Fruit fly (Drosophila melanogaster) whole organism, embryonic: ENCODE measurements around the gene CheB38b.
A peak's percentile ranks its signal among the peaks of the same experiment; 100 is the strongest.

Source experiments
- Atf-2 ChIP-seq: fragments of 200-800 bp; sonication (Bioruptor generic); optimal IDR thresholded peaks from 2 replicates; lab custom pipeline; 2016; ENCODE audit warnings: missing biosample characterization, missing genetic modification characterization
- CG1024 ChIP-seq: fragments of 200-800 bp; sonication (Bioruptor generic); IDR thresholded peaks from 2 replicates; pipeline ENCODE4 v1.3.6; 2022; ENCODE audit warnings: missing biosample characterization, missing genetic modification characterization
- CG12071 ChIP-seq: fragments of 200-800 bp; sonication (Bioruptor generic); optimal IDR thresholded peaks from 3 replicates; lab custom pipeline; 2018; ENCODE audit warnings: missing biosample characterization, mild to moderate bottlenecking, missing genetic modification characterization
- CG12155 ChIP-seq: fragments of 200-800 bp; sonication (Bioruptor generic); optimal IDR thresholded peaks from 3 replicates; lab custom pipeline; 2016; ENCODE audit warnings: missing biosample characterization, missing genetic modification characterization
- CG1233 ChIP-seq: fragments of 200-800 bp; sonication (Bioruptor generic); optimal IDR thresholded peaks from 4 replicates; lab custom pipeline; 2018; ENCODE audit warnings: missing biosample characterization, mild to moderate bottlenecking, missing genetic modification characterization
- CG13287 ChIP-seq: fragments of 200-800 bp; sonication (Bioruptor generic); IDR thresholded peaks from 2 replicates; pipeline ENCODE4 v1.3.6; 2022; ENCODE audit warnings: missing biosample characterization, missing genetic modification characterization; ENCODE audit not compliant: partially characterized antibody
- CG13775 ChIP-seq: fragments of 200-800 bp; sonication (Bioruptor generic); optimal IDR thresholded peaks from 3 replicates; lab custom pipeline; 2017; ENCODE audit warnings: missing biosample characterization, mild to moderate bottlenecking, missing genetic modification characterization
- CG15269 ChIP-seq: fragments of 200-800 bp; sonication (Bioruptor generic); optimal IDR thresholded peaks from 2 replicates; lab custom pipeline; 2018; ENCODE audit warnings: missing biosample characterization, mild to moderate bottlenecking, missing genetic modification characterization, moderate library complexity
- CG17361 ChIP-seq: fragments of 200-800 bp; sonication (Bioruptor generic); IDR thresholded peaks from 3 replicates; pipeline ENCODE4 v1.3.6; 2022; ENCODE audit warnings: missing biosample characterization, missing genetic modification characterization
- CG2202 ChIP-seq: fragments of 200-800 bp; sonication (Bioruptor generic); optimal IDR thresholded peaks from 2 replicates; lab custom pipeline; 2018; ENCODE audit warnings: missing biosample characterization, mild to moderate bottlenecking, missing genetic modification characterization
- CG3065 ChIP-seq: fragments of 200-800 bp; sonication (Bioruptor generic); optimal IDR thresholded peaks from 2 replicates; lab custom pipeline; 2016; ENCODE audit warnings: missing biosample characterization, missing genetic modification characterization
- CG31388 ChIP-seq: fragments of 200-800 bp; sonication (Bioruptor generic); optimal IDR thresholded peaks from 2 replicates; lab custom pipeline; 2016; ENCODE audit warnings: missing biosample characterization, missing genetic modification characterization
- CG3281 ChIP-seq: fragments of 200-800 bp; sonication (Bioruptor generic); optimal IDR thresholded peaks from 3 replicates; lab custom pipeline; 2017; ENCODE audit warnings: missing biosample characterization, mild to moderate bottlenecking, missing genetic modification characterization
- CG3838 ChIP-seq: fragments of 200-800 bp; sonication (Bioruptor generic); optimal IDR thresholded peaks from 3 replicates; lab custom pipeline; 2016; ENCODE audit warnings: missing biosample characterization, missing genetic modification characterization
- CG4820 ChIP-seq: fragments of 200-800 bp; sonication (Bioruptor generic); optimal IDR thresholded peaks from 3 replicates; lab custom pipeline; 2016; ENCODE audit warnings: missing biosample characterization, missing genetic modification characterization
- CG6683 ChIP-seq: fragments of 200-800 bp; sonication (Bioruptor generic); optimal IDR thresholded peaks from 2 replicates; lab custom pipeline; 2017; ENCODE audit warnings: missing biosample characterization, mild to moderate bottlenecking, missing genetic modification characterization, missing genetic modification reagents
- CG8089 ChIP-seq: fragments of 200-800 bp; sonication (Bioruptor generic); optimal IDR thresholded peaks from 3 replicates; lab custom pipeline; 2016; ENCODE audit warnings: missing biosample characterization, missing genetic modification characterization
- CG8944 ChIP-seq: fragments of 200-800 bp; sonication (Bioruptor generic); optimal IDR thresholded peaks from 3 replicates; lab custom pipeline; 2016; ENCODE audit warnings: missing biosample characterization, missing genetic modification characterization
- CG9727 ChIP-seq: fragments of 200-800 bp; sonication (Bioruptor generic); optimal IDR thresholded peaks from 3 replicates; lab custom pipeline; 2017; ENCODE audit warnings: missing biosample characterization, mild to moderate bottlenecking, missing genetic modification characterization
- CHES-1-like ChIP-seq: fragments of 200-800 bp; sonication (Bioruptor generic); optimal IDR thresholded peaks from 2 replicates; lab custom pipeline; 2016; ENCODE audit warnings: missing biosample characterization, missing genetic modification characterization
- CoRest ChIP-seq: fragments of 200-800 bp; sonication (Bioruptor generic); optimal IDR thresholded peaks from 3 replicates; lab custom pipeline; 2018; ENCODE audit warnings: missing biosample characterization, mild to moderate bottlenecking, missing genetic modification characterization, moderate library complexity
- D19B ChIP-seq: fragments of 200-800 bp; sonication (Bioruptor generic); optimal IDR thresholded peaks from 2 replicates; lab custom pipeline; 2017; ENCODE audit warnings: missing biosample characterization, mild to moderate bottlenecking, missing genetic modification characterization
- Dfd ChIP-seq, 2 experiments: fragments of >200 bp; optimal IDR thresholded peaks; 2 replicates each; lab custom pipeline; 2017; ENCODE audit warnings: missing biosample characterization in 2 of 2, missing genetic modification characterization in 2 of 2
- Dref ChIP-seq: fragments of 200-800 bp; sonication (Bioruptor generic); IDR thresholded peaks from 2 replicates; pipeline ENCODE4 v1.3.6; 2022; ENCODE audit warnings: missing biosample characterization, missing genetic modification characterization
- Eip74EF ChIP-seq, 2 experiments: fragments of 200-800 bp in 1 of 2; fragments of >200 bp in 1 of 2; sonication (Bioruptor generic) in 1 of 2; optimal IDR thresholded peaks; 2 replicates each; lab custom pipeline; 2017 to 2019; ENCODE audit warnings: missing biosample characterization in 2 of 2, missing genetic modification characterization in 2 of 2, mild to moderate bottlenecking in 1 of 2, moderate library complexity in 1 of 2
- HLH3B ChIP-seq: fragments of 200-800 bp; sonication (Bioruptor generic); IDR thresholded peaks from 2 replicates; pipeline ENCODE4 v1.3.6; 2022; ENCODE audit warnings: missing biosample characterization, missing genetic modification characterization
- MESR4 ChIP-seq: fragments of 200-800 bp; sonication (Bioruptor generic); optimal IDR thresholded peaks from 2 replicates; lab custom pipeline; 2018; ENCODE audit warnings: missing biosample characterization, mild to moderate bottlenecking, missing genetic modification characterization, moderate library complexity
- Meics ChIP-seq: fragments of 200-800 bp; sonication (Bioruptor generic); optimal IDR thresholded peaks from 2 replicates; lab custom pipeline; 2017; ENCODE audit warnings: missing biosample characterization, mild to moderate bottlenecking, missing genetic modification characterization
- NC2α ChIP-seq: fragments of 200-800 bp; sonication (Bioruptor generic); optimal IDR thresholded peaks from 2 replicates; lab custom pipeline; 2016; ENCODE audit warnings: missing biosample characterization, missing genetic modification characterization
- Nf-YB ChIP-seq: fragments of 200-800 bp; sonication (Bioruptor generic); optimal IDR thresholded peaks from 3 replicates; lab custom pipeline; 2019; ENCODE audit warnings: missing biosample characterization, mild to moderate bottlenecking, missing genetic modification characterization, moderate library complexity
- ab ChIP-seq: fragments of 200-800 bp; sonication (Bioruptor generic); optimal IDR thresholded peaks from 2 replicates; lab custom pipeline; 2016; ENCODE audit warnings: missing biosample characterization, missing genetic modification characterization
- ase ChIP-seq: fragments of 200-800 bp; sonication (Bioruptor generic); IDR thresholded peaks from 3 replicates; pipeline ENCODE4 v1.3.6; 2022; ENCODE audit warnings: missing biosample characterization, missing genetic modification characterization
- br ChIP-seq: fragments of >200 bp; optimal IDR thresholded peaks from 2 replicates; lab custom pipeline; 2017
- corto ChIP-seq: fragments of 200-800 bp; sonication (Bioruptor generic); optimal IDR thresholded peaks from 2 replicates; lab custom pipeline; 2016; ENCODE audit warnings: missing biosample characterization, mild to moderate bottlenecking, missing genetic modification characterization, moderate library complexity
- disco-r ChIP-seq: fragments of 200-800 bp; sonication (Bioruptor generic); optimal IDR thresholded peaks from 2 replicates; lab custom pipeline; 2016; ENCODE audit warnings: missing biosample characterization, missing genetic modification characterization
- dysf ChIP-seq: fragments of 200-800 bp; sonication (Bioruptor generic); IDR thresholded peaks from 3 replicates; pipeline ENCODE4 v1.3.6; 2022; ENCODE audit warnings: missing biosample characterization, missing genetic modification characterization
- gcm ChIP-seq: fragments of 200-800 bp; sonication (Bioruptor generic); optimal IDR thresholded peaks from 2 replicates; lab custom pipeline; 2019; ENCODE audit warnings: missing biosample characterization, mild to moderate bottlenecking, missing genetic modification characterization, moderate library complexity
- ham ChIP-seq: fragments of 200-800 bp; sonication (Bioruptor generic); IDR thresholded peaks from 2 replicates; pipeline ENCODE4 v1.3.6; 2022; ENCODE audit warnings: missing biosample characterization, missing genetic modification characterization
- insv ChIP-seq, 2 experiments: fragments of 200-800 bp; sonication (Bioruptor generic); optimal IDR thresholded peaks; 3 replicates each; lab custom pipeline; 2016 to 2018; ENCODE audit warnings: missing biosample characterization in 2 of 2, missing genetic modification characterization in 2 of 2
- ken ChIP-seq: fragments of 200-800 bp; sonication (Bioruptor generic); IDR thresholded peaks from 3 replicates; pipeline ENCODE4 v1.3.6; 2022; ENCODE audit warnings: missing biosample characterization, missing genetic modification characterization
- mam ChIP-seq: fragments of 200-800 bp; sonication (Bioruptor generic); optimal IDR thresholded peaks from 3 replicates; lab custom pipeline; 2016; ENCODE audit warnings: missing biosample characterization, missing genetic modification characterization
- otp ChIP-seq: fragments of 200-800 bp; sonication (Bioruptor generic); IDR thresholded peaks from 3 replicates; pipeline ENCODE4, ENCODE4 v1.3.6; 2022; ENCODE audit warnings: missing biosample characterization, missing genetic modification characterization
- pan ChIP-seq, 4 experiments: fragments of >200 bp in 3 of 4; fragments of 200-800 bp in 1 of 4; sonication (Bioruptor generic) in 1 of 4; optimal IDR thresholded peaks in 3 of 4; IDR thresholded peaks in 1 of 4; 2 replicates each; pipeline versions ENCODE4 v1.3.6 to Lab custom; 2017 to 2022; ENCODE audit warnings: missing biosample characterization in 2 of 4, missing genetic modification characterization in 2 of 4, mixed read lengths in 1 of 4
- pb ChIP-seq: fragments of 200-800 bp; sonication (Bioruptor generic); optimal IDR thresholded peaks from 3 replicates; lab custom pipeline; 2016; ENCODE audit warnings: missing biosample characterization, missing genetic modification characterization
- pum ChIP-seq: fragments of 200-800 bp; sonication (Bioruptor generic); optimal IDR thresholded peaks from 2 replicates; lab custom pipeline; 2016; ENCODE audit warnings: missing biosample characterization, missing genetic modification characterization
- schlank ChIP-seq: fragments of 200-800 bp; sonication (Bioruptor generic); optimal IDR thresholded peaks from 2 replicates; lab custom pipeline; 2018; ENCODE audit warnings: missing biosample characterization, mild to moderate bottlenecking, missing genetic modification characterization
- sisA ChIP-seq: fragments of 200-800 bp; sonication (Bioruptor generic); IDR thresholded peaks from 2 replicates; pipeline ENCODE4 v1.3.6; 2022; ENCODE audit warnings: missing biosample characterization, missing genetic modification characterization
- sug ChIP-seq: fragments of 200-800 bp; optimal IDR thresholded peaks from 2 replicates; lab custom pipeline; 2019; ENCODE audit warnings: missing biosample characterization, mild to moderate bottlenecking, missing genetic modification characterization, moderate library complexity
- tup ChIP-seq: fragments of 200-800 bp; sonication (Bioruptor generic); optimal IDR thresholded peaks from 2 replicates; lab custom pipeline; 2016; ENCODE audit warnings: missing biosample characterization, mild to moderate bottlenecking, missing genetic modification characterization, moderate library complexity
- wor ChIP-seq: fragments of 200-800 bp; sonication (Bioruptor generic); IDR thresholded peaks from 2 replicates; pipeline ENCODE4 v1.3.6; 2022; ENCODE audit warnings: missing biosample characterization, missing genetic modification characterization
- yki ChIP-seq: fragments of >200 bp; optimal IDR thresholded peaks from 3 replicates; lab custom pipeline; 2018
- zen2 ChIP-seq: fragments of 200-800 bp; sonication (Bioruptor generic); IDR thresholded peaks from 3 replicates; pipeline ENCODE4 v1.3.6; 2022; ENCODE audit warnings: missing biosample characterization, missing genetic modification characterization; ENCODE audit not compliant: partially characterized antibody

The CheB38b gene

DNA sequence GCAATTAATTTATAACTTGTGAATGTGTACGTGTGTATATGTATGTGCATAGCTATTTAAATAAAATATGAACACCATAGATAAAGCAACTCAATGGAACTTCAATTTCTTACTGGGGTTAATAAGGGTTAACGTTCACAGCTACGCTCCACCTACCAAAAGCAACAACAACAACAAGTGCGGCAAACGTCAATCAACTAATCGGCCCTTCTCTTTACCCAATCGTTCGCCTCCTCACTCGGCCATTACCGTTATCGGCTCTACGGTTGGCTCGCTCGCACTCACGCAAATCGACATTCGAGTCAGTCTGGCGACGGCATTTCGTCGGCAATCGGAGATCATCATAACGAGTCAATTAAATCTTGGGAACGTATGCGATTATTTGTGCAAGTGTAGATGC lies 34.0 kb downstream of the CheB38b start (continued):
- no peak; the same call in 2 of the 3 replicates for TF ChIP-seq zen2
- TF ChIP-seq CG1024 (GFP tag; lab: Robert Waterston, UW) = no peak
- TF ChIP-seq CG15269 (tag; lab: Kevin White, UChicago) = no peak
- no peak for TF ChIP-seq CG13287 (GFP tag; lab: Robert Waterston, UW)
- no peak for TF ChIP-seq pan (optimal IDR thresholded peaks at IDR 0.05; lab: Kevin White, UChicago)
- peak in 1 of 2 experiments; percentile 79 for TF ChIP-seq pan (GFP tag; optimal IDR thresholded peaks at IDR 0.05 in 1 of 2, IDR thresholded peaks at IDR 0.05 in 1 of 2)
- no peak for TF ChIP-seq ham (GFP tag; lab: Robert Waterston, UW)
- no peak for TF ChIP-seq ken (GFP tag; lab: Robert Waterston, UW)
- no peak for TF ChIP-seq CG6683 (GFP tag; lab: Kevin White, UChicago)
- TF ChIP-seq NC2α (GFP tag; lab: Kevin White, UChicago) = no peak
- no peak for TF ChIP-seq dysf (GFP tag; lab: Robert Waterston, UW)
- TF ChIP-seq CHES-1-like (GFP tag; lab: Kevin White, UChicago) = no peak
- peak; percentile 2 for TF ChIP-seq CG12155 (GFP tag; lab: Kevin White, UChicago)
- peak; percentile 98 for TF ChIP-seq Nf-YB (GFP tag; lab: Kevin White, UChicago)
- TF ChIP-seq corto = no peak
- no peak for TF ChIP-seq CG3281 (GFP tag; lab: Kevin White, UChicago)
- no peak for TF ChIP-seq CG17361 (GFP tag; lab: Robert Waterston, UW)
- TF ChIP-seq br (lab: Kevin White, UChicago) = no peak
- TF ChIP-seq CG4820 (GFP tag; lab: Kevin White, UChicago) = no peak
- TF ChIP-seq CG8089 = no peak
- TF ChIP-seq CG3838 (GFP tag; lab: Kevin White, UChicago) = no peak
- no peak for TF ChIP-seq insv (GFP tag; optimal IDR thresholded peaks at IDR 0.05; lab: Kevin White, UChicago)
- no peak for TF ChIP-seq CG2202 (tag; lab: Kevin White, UChicago)
- TF ChIP-seq Dref (GFP tag; lab: Robert Waterston, UW) = no peak
- no peak for TF ChIP-seq pum (GFP tag; lab: Kevin White, UChicago)
- no peak for TF ChIP-seq ab
- no peak for TF ChIP-seq CG31388 (GFP tag; lab: Kevin White, UChicago)
- TF ChIP-seq CG8944 = no peak
- no peak for TF ChIP-seq pb (GFP tag; lab: Kevin White, UChicago)
- TF ChIP-seq sisA (GFP tag; lab: Robert Waterston, UW) = no peak
- peak; percentile 7 for TF ChIP-seq sug (tag; lab: Kevin White, UChicago)
- TF ChIP-seq ase (GFP tag; lab: Robert Waterston, UW) = no peak
- peak; percentile 35 for TF ChIP-seq gcm (GFP tag; lab: Kevin White, UChicago)
- no peak for TF ChIP-seq tup (GFP tag; lab: Kevin White, UChicago)
- no peak for TF ChIP-seq CG12071 (GFP tag; lab: Kevin White, UChicago)
- TF ChIP-seq CG3065 = no peak
- TF ChIP-seq Dfd (GFP tag; optimal IDR thresholded peaks at IDR 0.05; lab: Kevin White, UChicago) = no peak
- no peak for TF ChIP-seq disco-r (GFP tag; lab: Kevin White, UChicago)
- TF ChIP-seq HLH3B (GFP tag; lab: Robert Waterston, UW) = no peak
- no peak for TF ChIP-seq MESR4 (GFP tag; lab: Kevin White, UChicago)
- no peak for TF ChIP-seq CG13775 (GFP tag; lab: Kevin White, UChicago)
- no peak for TF ChIP-seq CG1233
- TF ChIP-seq yki (lab: Kevin White, UChicago) = no peak
- TF ChIP-seq Atf-2 = no peak
- TF ChIP-seq otp (GFP tag; lab: Robert Waterston, UW) = no peak
- TF ChIP-seq wor (GFP tag; lab: Robert Waterston, UW) = no peak
- TF ChIP-seq CoRest (tag; lab: Kevin White, UChicago) = peak; percentile 26
- no peak for TF ChIP-seq mam (GFP tag; lab: Kevin White, UChicago)
- no peak for TF ChIP-seq CG9727 (GFP tag; lab: Kevin White, UChicago)
- no peak for TF ChIP-seq Eip74EF (GFP tag; optimal IDR thresholded peaks at IDR 0.05; lab: Kevin White, UChicago)
- TF ChIP-seq D19B (GFP tag; lab: Kevin White, UChicago) = no peak
- no peak for TF ChIP-seq Meics
- TF ChIP-seq schlank = no peak
